Fruit fly (Drosophila melanogaster) whole organism: ENCODE data around the gene scramb1.

Experiments
- CG8478 ChIP-seq: fragments of >200 bp; optimal IDR thresholded peaks from 2 replicates; lab custom pipeline; 2018; ENCODE audit warnings: inconsistent platforms
- Dll ChIP-seq: fragments of >200 bp; optimal IDR thresholded peaks from 2 replicates; lab custom pipeline; 2017
- EcR ChIP-seq, 2 experiments: fragments of >200 bp; optimal IDR thresholded peaks; 2 replicates each; lab custom pipeline; 2017; ENCODE audit warnings: missing biosample characterization in 2 of 2, missing genetic modification characterization in 2 of 2, missing genetic modification reagents in 2 of 2
- pan ChIP-seq: fragments of >200 bp; optimal IDR thresholded peaks from 2 replicates; lab custom pipeline; 2017
- psq ChIP-seq: fragments of >200 bp; optimal IDR thresholded peaks from 2 replicates; lab custom pipeline; 2017
- usp ChIP-seq: fragments of >200 bp; optimal IDR thresholded peaks from 2 replicates; lab custom pipeline; 2017; ENCODE audit warnings: missing biosample characterization, missing genetic modification characterization, mixed read lengths

scramb1 gene

dm6 chr3L:10244606-10245005 is 19.6 kb upstream of the scramb1 start, which contains the start of gene Or67c:
Gene Or67c (minus strand): TSS chr3L:10244706.
- TF ChIP-seq psq (lab: Kevin White, UChicago) (no peak), pan (no peak)

- TF ChIP-seq CG8478 (lab: Kevin White, UChicago) (no peak), usp (no peak), pan (no peak), Dll (lab: Kevin White, UChicago) (no peak), psq (lab: Kevin White, UChicago) (no peak), EcR (GFP tag; optimal IDR thresholded peaks at IDR 0.05; lab: Kevin White, UChicago) (no peak)
These were observed 17.2 kb upstream of the scramb1 start for dm6 chr3L:10242243-10242642.

dm6 chr3L:10238549-10238948 is 13.5 kb upstream of the scramb1 start:
- TF ChIP-seq usp: no peak
- no peak for TF ChIP-seq Dll (lab: Kevin White, UChicago)
- no peak for TF ChIP-seq EcR (GFP tag; optimal IDR thresholded peaks at IDR 0.05; lab: Kevin White, UChicago)
- no peak for TF ChIP-seq pan
- TF ChIP-seq CG8478 (lab: Kevin White, UChicago): no peak
- no peak for TF ChIP-seq psq (lab: Kevin White, UChicago)

- TF ChIP-seq psq (lab: Kevin White, UChicago): no peak
- TF ChIP-seq EcR (GFP tag; optimal IDR thresholded peaks at IDR 0.05; lab: Kevin White, UChicago): no peak
- TF ChIP-seq pan: no peak
- no peak for TF ChIP-seq usp
- no peak for TF ChIP-seq CG8478 (lab: Kevin White, UChicago)
- TF ChIP-seq Dll (lab: Kevin White, UChicago): no peak
These were observed 8.0 kb upstream of the scramb1 start for dm6 chr3L:10233025-10233424.

dm6 chr3L:10230542-10230941 is 5.5 kb upstream of the scramb1 start:
- no peak for TF ChIP-seq psq (lab: Kevin White, UChicago)

- TF ChIP-seq EcR (GFP tag; optimal IDR thresholded peaks at IDR 0.05; lab: Kevin White, UChicago): no peak
- TF ChIP-seq usp: no peak
These were observed 2.1 kb upstream of the scramb1 start for dm6 chr3L:10227094-10227493.

dm6 chr3L:10226055-10226454 is 1.0 kb upstream of the scramb1 start:
- TF ChIP-seq pan (no peak), Dll (lab: Kevin White, UChicago) (no peak), usp (no peak), EcR (GFP tag; optimal IDR thresholded peaks at IDR 0.05; lab: Kevin White, UChicago) (no peak), psq (lab: Kevin White, UChicago) (no peak), CG8478 (lab: Kevin White, UChicago) (no peak)

dm6 chr3L:10224470-10225213 is 398 bp downstream of the scramb1 start:
- TF ChIP-seq EcR (GFP tag; optimal IDR thresholded peaks at IDR 0.05; lab: Kevin White, UChicago) (no peak), usp (no peak), Dll (lab: Kevin White, UChicago) (no peak)

- no peak for TF ChIP-seq pan
- TF ChIP-seq EcR (GFP tag; optimal IDR thresholded peaks at IDR 0.05; lab: Kevin White, UChicago): no peak
- no peak for TF ChIP-seq usp
- TF ChIP-seq CG8478 (lab: Kevin White, UChicago): no peak
- no peak for TF ChIP-seq psq (lab: Kevin White, UChicago)
- TF ChIP-seq Dll (lab: Kevin White, UChicago): no peak
These were observed 1.6 kb downstream of the scramb1 start for dm6 chr3L:10223397-10223796.

- TF ChIP-seq Dll (lab: Kevin White, UChicago) (no peak), pan (no peak), CG8478 (lab: Kevin White, UChicago) (no peak), usp (no peak), psq (lab: Kevin White, UChicago) (no peak), EcR (GFP tag; optimal IDR thresholded peaks at IDR 0.05; lab: Kevin White, UChicago) (no peak)
These were observed 5.0 kb downstream of the scramb1 start, which contains the start of gene CG32055 for dm6 chr3L:10220064-10220463. Gene CG32055 (minus strand): TSS chr3L:10220164.

dm6 chr3L:10215365-10215764 is 9.7 kb downstream of the scramb1 start, which contains the start of gene CG8065:
Gene CG8065 (plus strand): TSS chr3L:10215665.
- TF ChIP-seq pan: no peak
- TF ChIP-seq EcR (GFP tag; optimal IDR thresholded peaks at IDR 0.05; lab: Kevin White, UChicago): no peak
- TF ChIP-seq usp: no peak
- TF ChIP-seq CG8478 (lab: Kevin White, UChicago): no peak
- TF ChIP-seq Dll (lab: Kevin White, UChicago): no peak
- no peak for TF ChIP-seq psq (lab: Kevin White, UChicago)

- TF ChIP-seq psq (lab: Kevin White, UChicago) (no peak), CG8478 (lab: Kevin White, UChicago) (no peak), usp (no peak), pan (no peak), Dll (lab: Kevin White, UChicago) (no peak), EcR (GFP tag; optimal IDR thresholded peaks at IDR 0.05; lab: Kevin White, UChicago) (no peak)
These were observed 18.6 kb downstream of the scramb1 start for dm6 chr3L:10206226-10206968.

dm6 chr3L:10205823-10206222 is 19.2 kb downstream of the scramb1 start:
- TF ChIP-seq usp (no peak), pan (no peak), CG8478 (lab: Kevin White, UChicago) (no peak), Dll (lab: Kevin White, UChicago) (no peak), psq (lab: Kevin White, UChicago) (no peak), EcR (GFP tag; optimal IDR thresholded peaks at IDR 0.05; lab: Kevin White, UChicago) (no peak)
